Worm (Caenorhabditis elegans) whole organism, early embryonic: ENCODE results near the gene C52B9.19.

Experiments used
- B0310.2 ChIP-seq: sonication (generic microtip); optimal IDR thresholded peaks from 2 replicates; lab custom pipeline; 2016; ENCODE audit warnings: mild to moderate bottlenecking, missing genetic modification characterization, missing compliant biosample characterization
- ama-1 ChIP-seq: fragments of 150-350 bp; optimal IDR thresholded peaks from 2 replicates; lab custom pipeline; 2014
- ceh-36 ChIP-seq: sonication (generic microtip); optimal IDR thresholded peaks from 2 replicates; lab custom pipeline; 2016; ENCODE audit warnings: missing genetic modification characterization, inconsistent platforms, missing compliant biosample characterization
- ets-7 ChIP-seq: sonication (generic microtip); optimal IDR thresholded peaks from 2 replicates; lab custom pipeline; 2016; ENCODE audit warnings: missing genotype, missing genetic modification characterization, missing compliant biosample characterization
- flt-1 ChIP-seq: fragments of 200-800 bp; sonication (Bioruptor generic); IDR thresholded peaks from 2 replicates; pipeline ENCODE4 v1.3.6; 2022; ENCODE audit warnings: missing genetic modification characterization, missing compliant biosample characterization
- hmbx-1 ChIP-seq: sonication (generic microtip); optimal IDR thresholded peaks from 2 replicates; lab custom pipeline; 2016; ENCODE audit warnings: mild to moderate bottlenecking, missing genetic modification characterization, missing compliant biosample characterization
- hmg-4 ChIP-seq: fragments of 200-800 bp; sonication (Bioruptor generic); optimal IDR thresholded peaks from 2 replicates; lab custom pipeline; 2018; ENCODE audit warnings: mild to moderate bottlenecking, missing genetic modification characterization, missing compliant biosample characterization
- hnd-1 ChIP-seq: sonication (generic microtip); optimal IDR thresholded peaks from 2 replicates; lab custom pipeline; 2016; ENCODE audit warnings: missing genetic modification characterization, missing compliant biosample characterization
- pes-1 ChIP-seq: fragments of 200-800 bp; sonication (Bioruptor generic); IDR thresholded peaks from 2 replicates; pipeline ENCODE4 v1.3.6; 2022; ENCODE audit warnings: missing genetic modification reagents, missing genetic modification characterization, missing compliant biosample characterization
- scrt-1 ChIP-seq: fragments of 200-800 bp; sonication (Bioruptor generic); IDR thresholded peaks from 2 replicates; pipeline ENCODE4 v1.3.6; 2022; ENCODE audit warnings: missing genetic modification characterization, missing compliant biosample characterization
- sea-1 ChIP-seq: fragments of 200-800 bp; sonication (Bioruptor generic); conservative IDR thresholded peaks from 2 replicates; pipeline ENCODE4 v1.3.6; 2022; ENCODE audit warnings: missing genetic modification characterization, missing compliant biosample characterization
- tbx-11 ChIP-seq: fragments of 200-800 bp; sonication (Bioruptor generic); IDR thresholded peaks from 2 replicates; pipeline ENCODE4 v1.3.6; 2022; ENCODE audit warnings: missing genetic modification characterization, missing compliant biosample characterization

DNA sequence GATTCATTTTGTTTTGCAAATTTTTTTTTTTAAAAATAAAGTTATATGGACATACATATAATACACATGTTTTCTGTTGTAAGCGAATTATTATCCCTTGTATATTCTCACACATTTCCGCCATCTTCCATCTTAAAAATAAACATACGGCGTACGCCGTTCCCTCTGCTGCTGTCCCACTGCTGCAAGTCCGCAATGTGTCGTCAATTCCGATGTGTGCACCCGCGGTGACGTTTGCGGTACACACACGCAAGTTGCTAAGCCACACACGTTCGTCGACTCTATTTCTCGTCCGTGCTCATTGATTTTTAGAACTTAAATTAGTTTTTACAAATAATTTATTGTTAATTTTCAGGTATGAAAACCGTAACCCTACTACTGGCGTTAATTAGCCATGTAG, 22.1 kb upstream of the C52B9.19 start, which contains the start of gene C52B9.4:
- TF ChIP-seq ama-1 (no peak), scrt-1 (no peak), sea-1 (GFP tag; lab: Robert Waterston, UW) (no peak), flt-1 (GFP tag; lab: Robert Waterston, UW) (no peak), tbx-11 (GFP tag; lab: Robert Waterston, UW) (no peak), hnd-1 (tag; lab: Kevin White, UChicago) (no peak), hmg-4 (GFP tag; lab: Kevin White, UChicago) (no peak), hmbx-1 (tag; lab: Kevin White, UChicago) (no peak), B0310.2 (tag; lab: Kevin White, UChicago) (no peak), ceh-36 (tag; lab: Kevin White, UChicago) (no peak), pes-1 (no peak), ets-7 (tag; lab: Kevin White, UChicago) (no peak)
